Worm (Caenorhabditis elegans) whole organism, mixed stage, embryonic: ENCODE measurements around the gene Y51A2A.12.

Experiments used
- ceh-83 ChIP-seq: fragments of 200-800 bp; sonication (Bioruptor generic); optimal IDR thresholded peaks from 2 replicates; lab custom pipeline; 2018; ENCODE audit warnings: mild to moderate bottlenecking, missing genetic modification characterization, missing compliant biosample characterization
- cnd-1 ChIP-seq: fragments of 200-800 bp; sonication (Bioruptor generic); optimal IDR thresholded peaks from 2 replicates; lab custom pipeline; 2018; ENCODE audit warnings: mild to moderate bottlenecking, missing genetic modification characterization, missing compliant biosample characterization
- lin-13 ChIP-seq: fragments of 150-350 bp; optimal IDR thresholded peaks from 2 replicates; lab custom pipeline; 2014; ENCODE audit warnings: missing biosample characterization, missing genetic modification characterization
- lin-32 ChIP-seq: fragments of 200-800 bp; sonication (Bioruptor generic); optimal IDR thresholded peaks from 2 replicates; lab custom pipeline; 2018; ENCODE audit warnings: mild to moderate bottlenecking, missing genetic modification characterization, missing compliant biosample characterization
- mab-5 ChIP-seq: fragments of 150-350 bp; optimal IDR thresholded peaks from 2 replicates; lab custom pipeline; 2014; ENCODE audit warnings: missing biosample characterization, missing genetic modification characterization
- mep-1 ChIP-seq: fragments of 150-350 bp; optimal IDR thresholded peaks from 2 replicates; lab custom pipeline; 2017; ENCODE audit warnings: missing biosample characterization, missing genetic modification reagents, missing genetic modification characterization, inconsistent platforms
- nhr-12 ChIP-seq: fragments of 150-350 bp; optimal IDR thresholded peaks from 2 replicates; lab custom pipeline; 2014; ENCODE audit warnings: missing biosample characterization, missing genetic modification characterization
- nhr-28 ChIP-seq: fragments of 150-350 bp; optimal IDR thresholded peaks from 2 replicates; lab custom pipeline; 2014; ENCODE audit warnings: missing biosample characterization, missing genetic modification characterization
- snpc-4 ChIP-seq: fragments of 150-350 bp; optimal IDR thresholded peaks from 2 replicates; lab custom pipeline; 2014; ENCODE audit warnings: missing biosample characterization, missing genetic modification characterization
- sptf-1 ChIP-seq: sonication (generic microtip); optimal IDR thresholded peaks from 2 replicates; lab custom pipeline; 2017; ENCODE audit warnings: mild to moderate bottlenecking, missing genetic modification characterization, moderate library complexity, missing compliant biosample characterization
- tbx-8 ChIP-seq: fragments of 200-800 bp; sonication (Bioruptor generic); optimal IDR thresholded peaks from 2 replicates; lab custom pipeline; 2018; ENCODE audit warnings: mild to moderate bottlenecking, missing genetic modification characterization, moderate library complexity, missing compliant biosample characterization
- unc-62 ChIP-seq: fragments of 150-350 bp; optimal IDR thresholded peaks from 2 replicates; lab custom pipeline; 2014; ENCODE audit warnings: missing biosample characterization, missing genetic modification reagents, missing genetic modification characterization

- no peak for TF ChIP-seq mep-1 (tag; lab: Kevin White, UChicago)
- TF ChIP-seq lin-13 (tag; lab: Kevin White, UChicago): no peak
- TF ChIP-seq nhr-28 (tag; lab: Kevin White, UChicago): no peak
- TF ChIP-seq sptf-1 (tag; lab: Kevin White, UChicago): no peak
- TF ChIP-seq mab-5 (tag; lab: Kevin White, UChicago): no peak
- TF ChIP-seq ceh-83 (GFP tag; lab: Kevin White, UChicago): no peak
- no peak for TF ChIP-seq lin-32 (GFP tag; lab: Kevin White, UChicago)
- TF ChIP-seq snpc-4 (tag; lab: Kevin White, UChicago): no peak
- no peak for TF ChIP-seq cnd-1
- TF ChIP-seq unc-62 (GFP tag; lab: Kevin White, UChicago): no peak
- TF ChIP-seq tbx-8 (GFP tag; lab: Kevin White, UChicago): no peak
- no peak for TF ChIP-seq nhr-12 (tag; lab: Kevin White, UChicago)
These were observed 6.9 kb downstream of the Y51A2A.12 start for ce11 chrV:18299313-18299712.
